Fruit fly (Drosophila melanogaster): ENCODE measurements around the gene Noc1.

- no peak for TF ChIP-seq h (optimal IDR thresholded peaks at IDR 0.05)
- TF ChIP-seq psq (optimal IDR thresholded peaks at IDR 0.05): no peak
- no peak for TF ChIP-seq ttk (optimal IDR thresholded peaks at IDR 0.05)
Measured at dm6 chr3L:11031784-11032183, 42.8 kb upstream of the Noc1 start.
